Fruit fly (Drosophila melanogaster): ENCODE results near the gene Npc1a.

Gene Npc1a

DNA sequence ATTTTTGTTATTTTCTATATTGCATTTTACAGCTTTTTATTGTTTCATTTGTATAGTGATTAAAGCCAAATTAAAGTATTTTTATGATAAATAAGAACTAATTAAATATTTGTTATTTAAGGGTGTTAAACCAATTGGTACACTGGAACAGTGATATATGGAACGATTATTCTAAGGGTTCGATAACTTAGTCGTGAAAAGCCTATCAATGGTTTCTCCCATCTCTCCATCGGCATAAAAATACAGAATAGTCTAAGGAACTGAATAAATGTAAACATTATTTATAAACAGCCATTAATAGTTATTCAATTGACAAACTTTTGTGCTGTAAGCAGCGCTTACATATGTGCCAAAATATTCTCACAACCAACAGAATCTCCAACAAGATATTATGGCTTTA is 44.1 kb upstream of the Npc1a start, which contains the start of gene Mob3 (continued):
- TF ChIP-seq CG8388 (GFP tag; optimal IDR thresholded peaks at IDR 0.05) (no peak), CG32532 (GFP tag; IDR thresholded peaks at IDR 0.05) (no peak), CG8944 (GFP tag; optimal IDR thresholded peaks at IDR 0.05) (no peak), Hmr (GFP tag; optimal IDR thresholded peaks at IDR 0.05) (no peak), CG17385 (GFP tag; optimal IDR thresholded peaks at IDR 0.05) (no peak), HmgZ (tag; optimal IDR thresholded peaks at IDR 0.05) (no peak), stwl (tag; optimal IDR thresholded peaks at IDR 0.05) (peak; percentile 30), Scr (GFP tag; IDR thresholded peaks at IDR 0.05; ENCODE audit: partially characterized antibody) (peak; percentile 58), CG8089 (GFP tag; optimal IDR thresholded peaks at IDR 0.05) (no peak), trem (tag; optimal IDR thresholded peaks at IDR 0.05) (peak; percentile 23), Doc3 (GFP tag; IDR thresholded peaks at IDR 0.05; ENCODE audit: partially characterized antibody) (no peak), CG7556 (GFP tag; optimal IDR thresholded peaks at IDR 0.05) (no peak), CG14050 (GFP tag; IDR thresholded peaks at IDR 0.05) (no peak), sc (optimal IDR thresholded peaks at IDR 0.05) (no peak), sc (GFP tag; optimal IDR thresholded peaks at IDR 0.05) (no peak), CG10959 (GFP tag; IDR thresholded peaks at IDR 0.05) (no peak), BEAF-32 (GFP tag; optimal IDR thresholded peaks at IDR 0.05) (peak; percentile 63), hbn (GFP tag; IDR thresholded peaks at IDR 0.05; ENCODE audit: partially characterized antibody) (no peak), ERR (GFP tag; optimal IDR thresholded peaks at IDR 0.05) (no peak), CG8290 (GFP tag; optimal IDR thresholded peaks at IDR 0.05) (no peak), CG8290 (tag; optimal IDR thresholded peaks at IDR 0.05) (no peak), unpg (GFP tag; optimal IDR thresholded peaks at IDR 0.05) (no peak), Deaf1 (tag; optimal IDR thresholded peaks at IDR 0.05) (no peak), mam (GFP tag; optimal IDR thresholded peaks at IDR 0.05) (no peak), da (GFP tag; optimal IDR thresholded peaks at IDR 0.05) (no peak), Sry-δ (GFP tag; optimal IDR thresholded peaks at IDR 0.05) (peak; percentile 63), CG42726 (GFP tag; IDR thresholded peaks at IDR 0.05; ENCODE audit: partially characterized antibody) (no peak), CG4617 (GFP tag; optimal IDR thresholded peaks at IDR 0.05; ENCODE audit: borderline replicate concordance) (no peak), pho (GFP tag; optimal IDR thresholded peaks at IDR 0.05) (no peak), CG31365 (tag; optimal IDR thresholded peaks at IDR 0.05) (no peak), CG9609 (GFP tag; optimal IDR thresholded peaks at IDR 0.05) (no peak), CG17568 (GFP tag; optimal IDR thresholded peaks at IDR 0.05) (peak; percentile 33), CG1647 (GFP tag; optimal IDR thresholded peaks at IDR 0.05) (no peak), Elba2 (GFP tag; optimal IDR thresholded peaks at IDR 0.05) (peak; percentile 27), unc-4 (GFP tag; IDR thresholded peaks at IDR 0.05; ENCODE audit: partially characterized antibody) (peak; percentile 35; the same call in 1 of the 2 replicates), knrl (GFP tag; IDR thresholded peaks at IDR 0.05; ENCODE audit: partially characterized antibody) (no peak), CG34422 (GFP tag; IDR thresholded peaks at IDR 0.05) (no peak; the same call in 2 of the 3 replicates), seq (GFP tag; IDR thresholded peaks at IDR 0.05) (no peak), Dip2 (GFP tag; IDR thresholded peaks at IDR 0.05) (no peak), dmrt11E (tag; optimal IDR thresholded peaks at IDR 0.05) (no peak), slp2 (GFP tag; optimal IDR thresholded peaks at IDR 0.05) (no peak), CG3407 (GFP tag; optimal IDR thresholded peaks at IDR 0.05) (no peak), CG15514 (GFP tag; optimal IDR thresholded peaks at IDR 0.05) (no peak), sd (tag; optimal IDR thresholded peaks at IDR 0.05) (no peak), ab (GFP tag; optimal IDR thresholded peaks at IDR 0.05) (no peak), CG17829 (tag; optimal IDR thresholded peaks at IDR 0.05) (no peak), ssp (GFP tag; IDR thresholded peaks at IDR 0.05) (no peak), Drgx (GFP tag; IDR thresholded peaks at IDR 0.05) (no peak), zfh2 (GFP tag; optimal IDR thresholded peaks at IDR 0.05) (no peak), CG31224 (GFP tag; IDR thresholded peaks at IDR 0.05) (no peak), CG14860 (GFP tag; IDR thresholded peaks at IDR 0.05; ENCODE audit: partially characterized antibody) (no peak), CG6654 (GFP tag; optimal IDR thresholded peaks at IDR 0.05) (no peak)
